Fruit fly (Drosophila melanogaster): ENCODE data around the gene polybromo.

Gene polybromo

dm6 chr3R:24771273-24772231 is 33.5 kb downstream of the polybromo start, which contains the start of gene CG42331 (continued):
- TF ChIP-seq otp (GFP tag; IDR thresholded peaks at IDR 0.05): no peak
- peak; percentile 28; the same call in 1 of the 2 replicates for TF ChIP-seq sob (GFP tag; IDR thresholded peaks at IDR 0.05)
- no peak for TF ChIP-seq gsb (GFP tag; IDR thresholded peaks at IDR 0.05)
- TF ChIP-seq CG15601 (tag; optimal IDR thresholded peaks at IDR 0.05): peak; percentile 31
- peak; percentile 32; the same call in 1 of the 2 replicates for TF ChIP-seq MBD-R2 (GFP tag; IDR thresholded peaks at IDR 0.05)
- no peak for TF ChIP-seq CG1529 (GFP tag; optimal IDR thresholded peaks at IDR 0.05)
- TF ChIP-seq CG12155 (GFP tag; optimal IDR thresholded peaks at IDR 0.05): peak; percentile 56
- peak in 1 of 2 experiments; percentile 61 for TF ChIP-seq eve (GFP tag; optimal IDR thresholded peaks at IDR 0.05)
- no peak for TF ChIP-seq CG7928 (GFP tag; optimal IDR thresholded peaks at IDR 0.05)
- TF ChIP-seq CG14965 (GFP tag; optimal IDR thresholded peaks at IDR 0.05; ENCODE audit: borderline replicate concordance): no peak
- TF ChIP-seq ato (GFP tag; IDR thresholded peaks at IDR 0.05; ENCODE audit: partially characterized antibody): no peak
- peak; percentile 6 for TF ChIP-seq psq (GFP tag; optimal IDR thresholded peaks at IDR 0.05)
- no peak for TF ChIP-seq twi (tag; optimal IDR thresholded peaks at IDR 0.05)
- TF ChIP-seq CG12219 (GFP tag; optimal IDR thresholded peaks at IDR 0.05): peak; percentile 29
- TF ChIP-seq lmd (GFP tag; IDR thresholded peaks at IDR 0.05): peak; percentile 50
- TF ChIP-seq Ssrp (tag; optimal IDR thresholded peaks at IDR 0.05): peak; percentile 51
- no peak for TF ChIP-seq CG8478 (optimal IDR thresholded peaks at IDR 0.05)
- TF ChIP-seq org-1 (GFP tag; optimal IDR thresholded peaks at IDR 0.05): peak; percentile 44
- peak; percentile 45; the same call in 2 of the 3 replicates for TF ChIP-seq ci (GFP tag; IDR thresholded peaks at IDR 0.05)
- TF ChIP-seq CG1024 (GFP tag; IDR thresholded peaks at IDR 0.05): no peak
- TF ChIP-seq CG12236 (GFP tag; optimal IDR thresholded peaks at IDR 0.05): no peak
- no peak for TF ChIP-seq CG9215 (GFP tag; IDR thresholded peaks at IDR 0.05)
- TF ChIP-seq CG11247 (GFP tag; IDR thresholded peaks at IDR 0.05): no peak
- peak; percentile 23 for TF ChIP-seq CG2116 (GFP tag; optimal IDR thresholded peaks at IDR 0.05)
- peak; percentile 63 for TF ChIP-seq Asciz (GFP tag; optimal IDR thresholded peaks at IDR 0.05)
- no peak for TF ChIP-seq jigr1 (GFP tag; IDR thresholded peaks at IDR 0.05)
- TF ChIP-seq Lpt (GFP tag; optimal IDR thresholded peaks at IDR 0.05): no peak
- TF ChIP-seq mam (GFP tag; optimal IDR thresholded peaks at IDR 0.05): peak; percentile 48
- TF ChIP-seq da (GFP tag; optimal IDR thresholded peaks at IDR 0.05): no peak
- TF ChIP-seq Ptx1 (GFP tag; IDR thresholded peaks at IDR 0.05): peak; percentile 65
- no peak for TF ChIP-seq Mad (GFP tag; optimal IDR thresholded peaks at IDR 0.05)
- peak; percentile 45 for TF ChIP-seq CG5180 (GFP tag; optimal IDR thresholded peaks at IDR 0.05)
- no peak for TF ChIP-seq TFAM (GFP tag; optimal IDR thresholded peaks at IDR 0.05)
- TF ChIP-seq Oli (tag; optimal IDR thresholded peaks at IDR 0.05): peak; percentile 74
- no peak for TF ChIP-seq CG7963 (GFP tag; IDR thresholded peaks at IDR 0.05; ENCODE audit: partially characterized antibody)
- TF ChIP-seq Ravus (GFP tag; IDR thresholded peaks at IDR 0.05): no peak; the same call in 1 of the 2 replicates
- no peak; the same call in 1 of the 2 replicates for TF ChIP-seq Rx (GFP tag; IDR thresholded peaks at IDR 0.05)
- no peak for TF ChIP-seq schlank (tag; optimal IDR thresholded peaks at IDR 0.05)
- TF ChIP-seq CG11723 (GFP tag; optimal IDR thresholded peaks at IDR 0.05): peak; percentile 14
- TF ChIP-seq CG32532 (GFP tag; IDR thresholded peaks at IDR 0.05): no peak
- TF ChIP-seq HLH4C (GFP tag; IDR thresholded peaks at IDR 0.05; ENCODE audit: partially characterized antibody): no peak
- no peak for TF ChIP-seq CG2202 (tag; optimal IDR thresholded peaks at IDR 0.05)
- no peak for TF ChIP-seq Poxn (GFP tag; IDR thresholded peaks at IDR 0.05)
- TF ChIP-seq usp (GFP tag; optimal IDR thresholded peaks at IDR 0.05): no peak
- TF ChIP-seq Optix (GFP tag; IDR thresholded peaks at IDR 0.05): no peak
- no peak for TF ChIP-seq CG42726 (GFP tag; IDR thresholded peaks at IDR 0.05; ENCODE audit: partially characterized antibody)
- TF ChIP-seq CG10431 (GFP tag; optimal IDR thresholded peaks at IDR 0.05): no peak
- TF ChIP-seq ap (GFP tag; IDR thresholded peaks at IDR 0.05): 0 out of 2 replicates have a peak, but pooled peaks have one; percentile 30
- 0 out of 3 replicates have a peak, but pooled peaks have one; percentile 40 for TF ChIP-seq zen2 (GFP tag; IDR thresholded peaks at IDR 0.05; ENCODE audit: partially characterized antibody)
